Fruit fly (Drosophila melanogaster) whole organism, prepupa: ENCODE results near the gene CG42634.

Experiments
- Blimp-1 ChIP-seq: fragments of 200-800 bp; sonication (Bioruptor generic); optimal IDR thresholded peaks from 3 replicates; lab custom pipeline; 2017; ENCODE audit warnings: missing biosample characterization, missing genetic modification characterization, mild to moderate bottlenecking, moderate library complexity, missing genetic modification reagents
- CG11294 ChIP-seq: fragments of 200-800 bp; sonication (Bioruptor generic); IDR thresholded peaks from 2 replicates; pipeline ENCODE4 v1.3.6; 2022; ENCODE audit warnings: missing biosample characterization, missing genetic modification characterization
- CG1621 ChIP-seq: fragments of 200-800 bp; sonication (Bioruptor generic); optimal IDR thresholded peaks from 3 replicates; lab custom pipeline; 2018; ENCODE audit warnings: missing biosample characterization, mild to moderate bottlenecking, missing genetic modification characterization
- CG16779 ChIP-seq: fragments of 200-800 bp; sonication (Bioruptor generic); optimal IDR thresholded peaks from 3 replicates; lab custom pipeline; 2017; ENCODE audit warnings: missing biosample characterization, mild to moderate bottlenecking, missing genetic modification characterization
- CG3032 ChIP-seq: fragments of 200-800 bp; optimal IDR thresholded peaks from 2 replicates; lab custom pipeline; 2019; ENCODE audit warnings: missing biosample characterization, mild to moderate bottlenecking, missing genetic modification characterization, moderate library complexity
- CG31627 ChIP-seq: fragments of 200-800 bp; sonication (Bioruptor generic); optimal IDR thresholded peaks from 3 replicates; lab custom pipeline; 2016; ENCODE audit warnings: missing biosample characterization, missing genetic modification characterization
- CG3919 ChIP-seq: fragments of 200-800 bp; sonication (Bioruptor generic); optimal IDR thresholded peaks from 3 replicates; lab custom pipeline; 2016; ENCODE audit warnings: missing biosample characterization, missing genetic modification characterization
- CG6276 ChIP-seq: fragments of 200-800 bp; sonication (Bioruptor generic); optimal IDR thresholded peaks from 2 replicates; lab custom pipeline; 2017; ENCODE audit warnings: missing biosample characterization, mild to moderate bottlenecking, missing genetic modification characterization
- CG6808 ChIP-seq: fragments of 200-800 bp; sonication (Bioruptor generic); optimal IDR thresholded peaks from 3 replicates; lab custom pipeline; 2017; ENCODE audit warnings: missing biosample characterization, missing genetic modification characterization, mild to moderate bottlenecking, moderate library complexity, missing genetic modification reagents
- CG6854 ChIP-seq: fragments of 200-800 bp; sonication (Bioruptor generic); optimal IDR thresholded peaks from 2 replicates; lab custom pipeline; 2017; ENCODE audit warnings: missing biosample characterization, mild to moderate bottlenecking, missing genetic modification characterization
- CG7368 ChIP-seq: fragments of 200-800 bp; sonication (Bioruptor generic); optimal IDR thresholded peaks from 3 replicates; lab custom pipeline; 2016; ENCODE audit warnings: missing biosample characterization, missing genetic modification characterization
- CG8119 ChIP-seq: fragments of 200-800 bp; sonication (Bioruptor generic); IDR thresholded peaks from 3 replicates; pipeline ENCODE4 v1.3.6; 2022; ENCODE audit warnings: missing biosample characterization, missing genetic modification characterization
- CG8632 ChIP-seq: fragments of 200-800 bp; sonication (Bioruptor generic); optimal IDR thresholded peaks from 3 replicates; lab custom pipeline; 2016; ENCODE audit warnings: missing biosample characterization, missing genetic modification characterization
- CG9139 ChIP-seq: fragments of 200-800 bp; sonication (Bioruptor generic); optimal IDR thresholded peaks from 3 replicates; lab custom pipeline; 2017; ENCODE audit warnings: missing biosample characterization, mild to moderate bottlenecking, missing genetic modification characterization
- Eip78C ChIP-seq: fragments of 200-800 bp; sonication (Bioruptor generic); peaks from one replicate; lab custom pipeline; 2016; ENCODE audit warnings: missing biosample characterization, missing genetic modification characterization
- Ets21C ChIP-seq: fragments of 200-800 bp; sonication (Bioruptor generic); optimal IDR thresholded peaks from 3 replicates; lab custom pipeline; 2016; ENCODE audit warnings: missing biosample characterization, missing genetic modification characterization
- Ets96B ChIP-seq: fragments of 200-800 bp; optimal IDR thresholded peaks from 2 replicates; lab custom pipeline; 2019; ENCODE audit warnings: missing biosample characterization, mild to moderate bottlenecking, missing genetic modification characterization, moderate library complexity
- Hr38 ChIP-seq: sonication (Bioruptor generic); optimal IDR thresholded peaks from 2 replicates; lab custom pipeline; 2016; ENCODE audit warnings: missing biosample characterization, missing genetic modification characterization
- Hr39 ChIP-seq: fragments of 200-800 bp; sonication (Bioruptor generic); optimal IDR thresholded peaks from 2 replicates; lab custom pipeline; 2016; ENCODE audit warnings: missing biosample characterization, missing genetic modification characterization
- Hr4 ChIP-seq: fragments of 200-800 bp; sonication (Bioruptor generic); optimal IDR thresholded peaks from 3 replicates; lab custom pipeline; 2016; ENCODE audit warnings: missing biosample characterization, missing genetic modification characterization
- Smox ChIP-seq: fragments of 200-800 bp; sonication (Bioruptor generic); optimal IDR thresholded peaks from 3 replicates; lab custom pipeline; 2016; ENCODE audit warnings: missing biosample characterization, missing genetic modification characterization
- Sox102F ChIP-seq: fragments of 200-800 bp; sonication (Bioruptor generic); optimal IDR thresholded peaks from 2 replicates; lab custom pipeline; 2016; ENCODE audit warnings: missing biosample characterization, mild to moderate bottlenecking, missing genetic modification characterization
- Sox14 ChIP-seq: fragments of 200-800 bp; sonication (Bioruptor generic); optimal IDR thresholded peaks from 3 replicates; lab custom pipeline; 2016; ENCODE audit warnings: missing biosample characterization, missing genetic modification characterization
- Sox15 ChIP-seq: fragments of 200-800 bp; sonication (Bioruptor generic); optimal IDR thresholded peaks from 3 replicates; lab custom pipeline; 2016; ENCODE audit warnings: missing biosample characterization, missing genetic modification characterization
- acj6 ChIP-seq: fragments of 200-800 bp; sonication (Bioruptor generic); optimal IDR thresholded peaks from 3 replicates; lab custom pipeline; 2016; ENCODE audit warnings: missing biosample characterization, missing genetic modification characterization
- dac ChIP-seq: fragments of 200-800 bp; sonication (Bioruptor generic); optimal IDR thresholded peaks from 2 replicates; lab custom pipeline; 2017; ENCODE audit warnings: missing biosample characterization, mild to moderate bottlenecking, missing genetic modification characterization
- lz ChIP-seq: fragments of 200-800 bp; sonication (Bioruptor generic); optimal IDR thresholded peaks from 3 replicates; lab custom pipeline; 2016; ENCODE audit warnings: missing biosample characterization, missing genetic modification characterization
- pdm3 ChIP-seq: fragments of 200-800 bp; sonication (Bioruptor generic); optimal IDR thresholded peaks from 3 replicates; lab custom pipeline; 2016; ENCODE audit warnings: missing biosample characterization, missing genetic modification characterization
- salr ChIP-seq, 2 experiments: fragments of 200-800 bp; sonication (Bioruptor generic); optimal IDR thresholded peaks; 3 replicates each; lab custom pipeline; 2016 to 2018; ENCODE audit warnings: missing biosample characterization in 2 of 2, missing genetic modification characterization in 2 of 2, mild to moderate bottlenecking in 1 of 2
- spab ChIP-seq: fragments of 200-800 bp; sonication (Bioruptor generic); optimal IDR thresholded peaks from 2 replicates; lab custom pipeline; 2017; ENCODE audit warnings: missing biosample characterization, mild to moderate bottlenecking, missing genetic modification characterization, missing genetic modification reagents
- ss ChIP-seq, 2 experiments: fragments of 200-800 bp; sonication (Bioruptor generic); optimal IDR thresholded peaks; 2 replicates in 1 of 2; 3 replicates in 1 of 2; lab custom pipeline; 2017 to 2018; ENCODE audit warnings: mild to moderate bottlenecking in 2 of 2, missing biosample characterization in 2 of 2, missing genetic modification characterization in 2 of 2, moderate library complexity in 1 of 2
- svp ChIP-seq: fragments of 200-800 bp; sonication (Bioruptor generic); peaks from one replicate; lab custom pipeline; 2016; ENCODE audit warnings: missing biosample characterization, missing genetic modification characterization
- vri ChIP-seq: fragments of 200-800 bp; sonication (Bioruptor generic); optimal IDR thresholded peaks from 3 replicates; lab custom pipeline; 2016; ENCODE audit warnings: missing biosample characterization, mild to moderate bottlenecking, missing genetic modification characterization

CG42634 gene

DNA sequence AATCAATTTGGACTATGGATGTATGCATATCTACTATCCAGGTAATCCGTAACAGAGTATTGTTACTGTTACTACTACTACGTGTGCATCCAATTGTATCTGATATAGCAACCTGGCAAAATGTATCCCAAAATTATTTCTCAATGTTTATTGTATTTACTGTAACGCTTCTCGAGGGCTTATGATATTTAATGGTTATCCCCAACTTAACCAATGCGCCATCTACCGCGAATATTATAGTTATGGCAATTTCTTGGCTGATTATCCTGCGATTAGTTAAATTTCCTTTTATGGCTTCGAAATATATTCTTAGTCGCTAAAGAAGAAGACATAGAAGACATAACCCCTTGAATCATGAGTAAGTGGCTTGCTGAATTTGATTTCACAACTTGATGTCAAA is 44.0 kb upstream of the CG42634 start:
- TF ChIP-seq CG6276 (GFP tag; lab: Kevin White, UChicago) (no peak), CG3032 (tag; lab: Kevin White, UChicago) (no peak), CG6854 (GFP tag; lab: Kevin White, UChicago) (no peak), pdm3 (GFP tag; lab: Kevin White, UChicago) (no peak)
- TF ChIP-seq, all 60 proteins: peak for 0

DNA sequence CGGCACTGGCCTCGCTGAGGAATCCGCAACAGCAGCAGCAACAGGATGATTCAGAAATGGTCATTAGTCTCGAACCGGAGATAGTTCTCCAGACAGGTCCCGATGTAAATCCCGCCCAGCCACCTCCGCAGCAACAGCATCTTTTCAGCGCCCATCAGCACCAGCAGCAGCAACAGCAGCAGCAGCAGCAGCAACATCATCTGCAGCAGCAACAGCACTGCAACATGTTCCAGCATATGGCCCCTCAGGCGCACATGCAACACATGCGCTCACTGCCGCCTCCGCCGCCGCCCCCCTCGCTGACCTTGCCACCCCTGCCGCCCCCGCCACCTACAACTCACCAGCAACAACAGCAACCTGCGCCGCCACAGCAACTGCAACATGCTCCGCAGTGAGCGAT is 34.7 kb upstream of the CG42634 start:
- no peak for TF ChIP-seq CG8119 (GFP tag; lab: Robert Waterston, UW)
- TF ChIP-seq CG3032 (tag; lab: Kevin White, UChicago), result no peak
- TF ChIP-seq vri (GFP tag; lab: Kevin White, UChicago), result no peak
- no peak for TF ChIP-seq acj6 (GFP tag; lab: Kevin White, UChicago)
- TF ChIP-seq Hr39 (GFP tag; lab: Kevin White, UChicago), result no peak
- TF ChIP-seq Eip78C (GFP tag; lab: Kevin White, UChicago), result no peak
- no peak for TF ChIP-seq CG11294 (GFP tag; lab: Robert Waterston, UW)
- no peak for TF ChIP-seq dac
- TF ChIP-seq, all 60 proteins: peak for 0

- TF ChIP-seq CG6808 (GFP tag; lab: Kevin White, UChicago), result no peak
- no peak for TF ChIP-seq salr (GFP tag; optimal IDR thresholded peaks at IDR 0.05; lab: Kevin White, UChicago)
- TF ChIP-seq CG11294 (GFP tag; lab: Robert Waterston, UW), result no peak
- TF ChIP-seq CG3032 (tag; lab: Kevin White, UChicago), result no peak
- no peak for TF ChIP-seq Ets96B (tag; lab: Kevin White, UChicago)
- no peak for TF ChIP-seq CG7368 (GFP tag; lab: Kevin White, UChicago)
- TF ChIP-seq svp (GFP tag; lab: Kevin White, UChicago), result no peak
- no peak for TF ChIP-seq CG1621 (tag; lab: Kevin White, UChicago)
- no peak for TF ChIP-seq Hr4 (GFP tag; lab: Kevin White, UChicago)
- TF ChIP-seq CG9139, result no peak
- no peak for TF ChIP-seq spab (GFP tag; lab: Kevin White, UChicago)
- no peak for TF ChIP-seq CG16779 (tag; lab: Kevin White, UChicago)
Measured at dm6 chr2L:17982372-17982771, 25.4 kb upstream of the CG42634 start, which contains the start of gene btv. TSS of gene btv (minus strand) at chr2L:17982472.

dm6 chr2L:17986099-17986498 is 21.6 kb upstream of the CG42634 start, which contains the start of gene CG5681:
TSS of gene CG5681 (plus strand) at chr2L:17986399.
- TF ChIP-seq Smox (no peak), CG8632 (GFP tag; lab: Kevin White, UChicago) (no peak), Sox102F (GFP tag; lab: Kevin White, UChicago) (no peak), acj6 (GFP tag; lab: Kevin White, UChicago) (no peak), spab (GFP tag; lab: Kevin White, UChicago) (no peak), Ets96B (tag; lab: Kevin White, UChicago) (no peak), CG3919 (no peak), CG31627 (GFP tag; lab: Kevin White, UChicago) (no peak), Ets21C (GFP tag; lab: Kevin White, UChicago) (no peak), Sox15 (GFP tag; lab: Kevin White, UChicago) (no peak), Sox14 (GFP tag; lab: Kevin White, UChicago) (no peak), CG3032 (tag; lab: Kevin White, UChicago) (no peak), Blimp-1 (GFP tag; lab: Kevin White, UChicago) (no peak), ss (GFP tag; optimal IDR thresholded peaks at IDR 0.05; lab: Kevin White, UChicago) (no peak), Eip78C (GFP tag; lab: Kevin White, UChicago) (no peak), lz (GFP tag; lab: Kevin White, UChicago) (no peak), CG11294 (GFP tag; lab: Robert Waterston, UW) (no peak), dac (no peak), CG8119 (GFP tag; lab: Robert Waterston, UW) (no peak), Hr38 (no peak)

dm6 chr2L:17988955-17989354 is 18.8 kb upstream of the CG42634 start:
- TF ChIP-seq vri (GFP tag; lab: Kevin White, UChicago), result no peak
